Worm (Caenorhabditis elegans): ENCODE results near the gene lgc-23.

DNA sequence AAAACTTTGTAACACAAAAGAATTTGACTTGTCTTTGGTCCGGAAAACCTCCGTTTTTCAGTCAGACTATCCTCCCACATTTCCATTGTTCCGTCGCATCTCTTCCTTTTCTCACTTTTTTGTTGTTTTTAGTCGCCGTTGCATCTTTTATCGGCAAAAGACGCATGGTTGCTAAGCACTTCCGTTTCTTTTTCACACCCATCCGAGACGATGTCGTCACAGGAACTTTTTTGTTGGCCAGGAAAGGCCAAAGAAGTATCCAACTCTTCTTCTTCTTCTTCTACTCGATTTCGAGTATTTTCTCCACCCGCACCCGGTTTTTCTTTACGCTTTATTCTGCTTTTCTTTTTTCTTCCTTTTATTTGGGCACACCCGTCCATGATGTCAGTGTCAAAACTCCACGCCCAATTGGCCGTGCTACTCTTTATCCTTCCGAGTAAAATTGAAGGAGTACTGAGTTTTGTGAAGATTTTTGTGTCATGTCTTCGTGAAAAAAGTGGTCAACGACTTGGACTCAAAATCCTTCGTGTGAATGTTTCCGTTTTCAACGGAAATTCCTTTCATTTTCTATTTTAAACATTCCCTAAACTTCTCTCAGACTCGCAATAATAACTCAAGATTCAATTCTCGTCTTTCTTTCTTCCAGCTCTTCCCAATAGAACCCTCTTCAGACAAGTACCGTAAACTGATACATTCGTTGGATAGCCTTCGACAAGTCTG, 39.8 kb upstream of the lgc-23 start, which contains the start of gene B0198.2:
- TF ChIP-seq skn-1 (tag; optimal IDR thresholded peaks at IDR 0.05) (no peak), ztf-11 (tag; optimal IDR thresholded peaks at IDR 0.05) (no peak), elt-2 (tag; optimal IDR thresholded peaks at IDR 0.05) (no peak), unc-62 (GFP tag; optimal IDR thresholded peaks at IDR 0.05) (no peak), lin-35 (GFP tag; optimal IDR thresholded peaks at IDR 0.05) (no peak)

Data from whole organism, L1 larva.